Fruit fly (Drosophila melanogaster) whole organism, embryonic: ENCODE results near the gene CG32161.

Experiments used
- CG17829 ChIP-seq: fragments of 200-800 bp; optimal IDR thresholded peaks from 2 replicates; lab custom pipeline; 2019; ENCODE audit warnings: missing biosample characterization, mild to moderate bottlenecking, missing genetic modification characterization, moderate library complexity
- NC2β ChIP-seq: fragments of 200-800 bp; sonication (Bioruptor generic); optimal IDR thresholded peaks from 2 replicates; lab custom pipeline; 2016; ENCODE audit warnings: missing biosample characterization, missing genetic modification characterization
- dati ChIP-seq: fragments of 200-800 bp; sonication (Bioruptor generic); IDR thresholded peaks from 2 replicates; pipeline ENCODE4 v1.3.6; 2022; ENCODE audit warnings: missing biosample characterization, missing genetic modification characterization
- ewg ChIP-seq: fragments of 200-800 bp; sonication (Bioruptor generic); optimal IDR thresholded peaks from 3 replicates; lab custom pipeline; 2017; ENCODE audit warnings: mild to moderate bottlenecking, missing biosample characterization, missing genetic modification reagents, missing genetic modification characterization
- fru ChIP-seq: fragments of >200 bp; optimal IDR thresholded peaks from 2 replicates; lab custom pipeline; 2017
- gcm2 ChIP-seq: fragments of 200-800 bp; sonication (Bioruptor generic); optimal IDR thresholded peaks from 2 replicates; lab custom pipeline; 2016; ENCODE audit warnings: missing biosample characterization, missing genetic modification characterization
- gfzf ChIP-seq: fragments of 200-800 bp; sonication (Bioruptor generic); optimal IDR thresholded peaks from 2 replicates; lab custom pipeline; 2016; ENCODE audit warnings: missing biosample characterization, mild to moderate bottlenecking, missing genetic modification characterization, moderate library complexity
- gro ChIP-seq: fragments of 200-800 bp; sonication (Bioruptor generic); optimal IDR thresholded peaks from 2 replicates; lab custom pipeline; 2016; ENCODE audit warnings: missing biosample characterization, missing genetic modification characterization
- insv ChIP-seq, 2 experiments: fragments of 200-800 bp; sonication (Bioruptor generic); optimal IDR thresholded peaks; 3 replicates each; lab custom pipeline; 2016 to 2018; ENCODE audit warnings: missing biosample characterization in 2 of 2, missing genetic modification characterization in 2 of 2
- nmo ChIP-seq: fragments of 200-800 bp; sonication (Bioruptor generic); optimal IDR thresholded peaks from 2 replicates; lab custom pipeline; 2018; ENCODE audit warnings: missing biosample characterization, mild to moderate bottlenecking, missing genetic modification characterization, moderate library complexity
- tgo ChIP-seq: fragments of 200-800 bp; sonication (Bioruptor generic); IDR thresholded peaks from 3 replicates; pipeline ENCODE4 v1.3.6; 2022; ENCODE audit warnings: missing biosample characterization, missing genetic modification characterization

- TF ChIP-seq CG17829 (tag; lab: Kevin White, UChicago) (no peak), nmo (GFP tag; lab: Kevin White, UChicago) (no peak), insv (GFP tag; optimal IDR thresholded peaks at IDR 0.05; lab: Kevin White, UChicago) (no peak), gro (GFP tag; lab: Kevin White, UChicago) (no peak), ewg (GFP tag; lab: Kevin White, UChicago) (no peak), gfzf (GFP tag; lab: Kevin White, UChicago) (no peak), dati (no peak), NC2β (GFP tag; lab: Kevin White, UChicago) (no peak), gcm2 (GFP tag; lab: Kevin White, UChicago) (no peak), tgo (GFP tag; lab: Robert Waterston, UW) (no peak), fru (lab: Kevin White, UChicago) (no peak)
Observed at dm6 chr3L:16875959-16876358, 29.9 kb downstream of the CG32161 start.
